Fruit fly (Drosophila melanogaster): Measurements from ENCODE around the gene CHMP2B.

CHMP2B gene

dm6 chr3L:5182994-5183566 lies 43.7 kb downstream of the CHMP2B start (continued):
- no peak for TF ChIP-seq Lhr (GFP tag; optimal IDR thresholded peaks at IDR 0.05)
- TF ChIP-seq Deaf1 (tag; optimal IDR thresholded peaks at IDR 0.05): no peak
- TF ChIP-seq Fer3 (tag; optimal IDR thresholded peaks at IDR 0.05): no peak
- peak; percentile 7 for TF ChIP-seq grau (tag; optimal IDR thresholded peaks at IDR 0.05)
- TF ChIP-seq stwl (tag; optimal IDR thresholded peaks at IDR 0.05): no peak
- TF ChIP-seq psq (GFP tag; optimal IDR thresholded peaks at IDR 0.05): no peak
- TF ChIP-seq h (optimal IDR thresholded peaks at IDR 0.05): no peak
- peak; percentile 28 for TF ChIP-seq CG11504 (tag; optimal IDR thresholded peaks at IDR 0.05)
- TF ChIP-seq D19A (tag; optimal IDR thresholded peaks at IDR 0.05): peak; percentile 2
- no peak for TF ChIP-seq pita (GFP tag; optimal IDR thresholded peaks at IDR 0.05)
- no peak for TF ChIP-seq usp (GFP tag; optimal IDR thresholded peaks at IDR 0.05)
- no peak for TF ChIP-seq CG17385 (GFP tag; optimal IDR thresholded peaks at IDR 0.05)
- no peak for TF ChIP-seq CG18764 (GFP tag; optimal IDR thresholded peaks at IDR 0.05)
- TF ChIP-seq cwo (GFP tag; optimal IDR thresholded peaks at IDR 0.05): peak; percentile 20
- TF ChIP-seq CG14014 (GFP tag; IDR thresholded peaks at IDR 0.05): no peak
- TF ChIP-seq ato (GFP tag; IDR thresholded peaks at IDR 0.05; ENCODE audit: partially characterized antibody): no peak
- TF ChIP-seq gsb-n (tag; optimal IDR thresholded peaks at IDR 0.05): no peak
- TF ChIP-seq CG17912 (GFP tag; optimal IDR thresholded peaks at IDR 0.05): no peak
- TF ChIP-seq sens-2 (GFP tag; IDR thresholded peaks at IDR 0.05): no peak
- no peak for TF ChIP-seq kah (GFP tag; optimal IDR thresholded peaks at IDR 0.05)
- peak; percentile 44 for TF ChIP-seq CG2120 (GFP tag; optimal IDR thresholded peaks at IDR 0.05)
- no peak for TF ChIP-seq hb (GFP tag; IDR thresholded peaks at IDR 0.05; ENCODE audit: partially characterized antibody)
- no peak for TF ChIP-seq CG4360 (GFP tag; IDR thresholded peaks at IDR 0.05)
- TF ChIP-seq seq (GFP tag; IDR thresholded peaks at IDR 0.05): peak; percentile 11; the same call in 1 of the 2 replicates
- no peak for TF ChIP-seq D (optimal IDR thresholded peaks at IDR 0.05)
- no peak for TF ChIP-seq D (GFP tag; optimal IDR thresholded peaks at IDR 0.05)
- TF ChIP-seq Dfd (GFP tag; optimal IDR thresholded peaks at IDR 0.05): no peak
- TF ChIP-seq Rx (GFP tag; IDR thresholded peaks at IDR 0.05): no peak
- TF ChIP-seq aop (GFP tag; IDR thresholded peaks at IDR 0.05): no peak
- TF ChIP-seq CG1832 (GFP tag; optimal IDR thresholded peaks at IDR 0.05): no peak
- no peak for TF ChIP-seq Gsc (GFP tag; IDR thresholded peaks at IDR 0.05)
- TF ChIP-seq esg (GFP tag; conservative IDR thresholded peaks at IDR 0.05): 0 out of 2 replicates have a peak, but pooled peaks have one; percentile 11
- TF ChIP-seq CrebB (tag; optimal IDR thresholded peaks at IDR 0.05): no peak
- no peak for TF ChIP-seq hbn (GFP tag; IDR thresholded peaks at IDR 0.05; ENCODE audit: partially characterized antibody)
- no peak for TF ChIP-seq tgo (GFP tag; IDR thresholded peaks at IDR 0.05)
- peak; percentile 35 for TF ChIP-seq Ets65A (GFP tag)
- no peak for TF ChIP-seq CG15073 (GFP tag; optimal IDR thresholded peaks at IDR 0.05)
- no peak for TF ChIP-seq CG17186 (GFP tag; optimal IDR thresholded peaks at IDR 0.05)
- TF ChIP-seq hth (optimal IDR thresholded peaks at IDR 0.05): no peak
- peak; percentile 0 for TF ChIP-seq CG9727 (GFP tag; optimal IDR thresholded peaks at IDR 0.05)
- TF ChIP-seq CG15011 (GFP tag; optimal IDR thresholded peaks at IDR 0.05): no peak
- TF ChIP-seq pzg (GFP tag; optimal IDR thresholded peaks at IDR 0.05): no peak
- no peak for TF ChIP-seq zfh2 (GFP tag; optimal IDR thresholded peaks at IDR 0.05)
- no peak for TF ChIP-seq Dll (GFP tag; IDR thresholded peaks at IDR 0.05; ENCODE audit: partially characterized antibody)
- TF ChIP-seq Hey (tag; optimal IDR thresholded peaks at IDR 0.05): no peak
- TF ChIP-seq mam (GFP tag; optimal IDR thresholded peaks at IDR 0.05): peak; percentile 8
- TF ChIP-seq row (GFP tag; IDR thresholded peaks at IDR 0.05): peak; percentile 32; the same call in 2 of the 3 replicates
- TF ChIP-seq org-1 (GFP tag; optimal IDR thresholded peaks at IDR 0.05): no peak
- peak; percentile 71 for TF ChIP-seq sens (GFP tag)
- no peak for TF ChIP-seq CG11093 (GFP tag; IDR thresholded peaks at IDR 0.05)
- peak; percentile 6 for TF ChIP-seq ind (GFP tag; optimal IDR thresholded peaks at IDR 0.05)
- TF ChIP-seq CG1647 (GFP tag; optimal IDR thresholded peaks at IDR 0.05): peak; percentile 15

All from whole organism, embryonic.